Fruit fly (Drosophila melanogaster) S2 (cell line): ENCODE results near the gene mib1.

Experiments
- CG8478 ChIP-seq: fragments of >200 bp; optimal IDR thresholded peaks from 2 replicates; lab custom pipeline; 2018
- CTCF ChIP-seq, 2 experiments: fragments of >200 bp; optimal IDR thresholded peaks; 2 replicates each; lab custom pipeline; 2018

Gene mib1

DNA sequence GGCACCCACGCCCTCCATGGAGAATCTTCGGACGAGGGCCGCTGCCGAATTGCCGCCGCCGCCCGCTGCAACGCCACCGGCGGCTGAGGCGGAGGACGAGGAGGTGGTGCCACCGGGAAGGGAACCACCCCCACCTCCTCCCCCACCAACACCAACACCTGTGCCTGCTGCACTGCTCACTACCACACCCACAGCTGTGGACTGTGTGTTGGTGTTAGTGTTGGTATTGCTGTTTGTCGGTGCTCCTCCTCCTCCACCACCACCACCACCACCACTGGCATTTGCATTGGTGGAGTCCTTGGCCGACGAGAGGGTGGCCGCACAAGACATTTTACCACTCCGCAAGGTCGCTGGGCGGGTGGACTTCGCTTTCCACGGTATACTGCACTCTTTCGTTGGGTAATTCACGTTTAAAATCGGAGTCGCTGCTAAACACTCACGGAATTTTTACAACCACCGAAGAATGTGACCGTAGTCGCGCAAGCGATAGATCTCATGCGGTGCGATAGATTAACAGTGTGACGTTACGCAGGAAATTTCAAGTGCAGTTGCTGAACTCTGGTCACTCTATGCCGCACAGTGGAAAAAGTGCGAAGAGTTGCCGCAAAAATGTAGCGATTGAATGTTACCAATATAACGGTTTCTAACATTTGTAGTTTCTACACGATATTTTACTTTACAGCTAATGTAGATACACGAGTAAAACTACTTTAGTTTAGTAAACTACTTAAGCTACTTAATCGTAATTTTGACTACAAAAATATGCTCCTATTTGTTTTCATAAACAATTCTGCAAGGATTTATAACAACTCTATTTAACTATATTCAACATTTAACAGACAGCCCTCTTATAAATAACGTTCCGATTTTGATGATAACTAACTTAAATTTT is at the start of gene mib1:
TSS of gene mib1 (minus strand) at position 494 of the 892 bp plus-strand sequence.
- TF ChIP-seq CG8478 (lab: Kevin White, UChicago), result no peak
- TF ChIP-seq CTCF (optimal IDR thresholded peaks at IDR 0.05; lab: Kevin White, UChicago), result peak; percentile 55

DNA sequence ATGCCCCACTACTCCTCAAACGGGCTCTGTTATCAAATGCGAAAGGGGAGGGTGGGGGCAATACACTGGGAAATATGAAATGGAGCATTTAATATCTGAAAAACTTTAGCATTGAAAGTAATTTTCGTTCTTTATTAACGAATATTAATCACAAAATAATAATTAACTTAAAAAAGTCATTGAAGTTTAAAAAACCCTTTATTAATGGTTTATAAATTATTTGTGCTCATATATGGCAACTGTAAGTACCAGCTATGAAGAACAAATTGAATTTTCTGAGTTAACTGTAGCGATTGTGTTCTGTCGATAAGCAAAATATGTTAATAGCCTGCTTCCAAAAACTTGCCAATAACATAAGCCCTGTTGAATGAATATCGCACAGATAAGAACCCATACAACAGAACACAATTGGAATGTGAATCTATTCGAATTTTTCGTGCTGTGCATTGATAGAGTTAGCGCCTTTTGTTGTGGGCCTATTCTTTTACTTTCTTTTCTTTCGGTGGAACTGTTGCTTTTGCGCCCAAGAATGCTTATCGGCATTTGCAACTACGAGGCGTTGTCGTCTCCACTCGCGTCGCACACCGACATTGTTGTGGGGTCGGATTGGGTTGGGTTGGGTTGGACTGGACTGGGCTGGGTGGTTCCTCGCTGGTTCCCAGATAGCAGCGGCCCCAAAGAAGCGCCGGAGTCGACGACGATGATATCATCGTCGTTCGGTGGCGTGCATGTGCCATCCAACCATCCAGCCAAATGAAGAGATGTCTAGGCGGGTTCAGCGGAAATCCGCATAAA is 49.4 kb upstream of the mib1 start:
- TF ChIP-seq CTCF (optimal IDR thresholded peaks at IDR 0.05; lab: Kevin White, UChicago) (no peak), CG8478 (lab: Kevin White, UChicago) (no peak)

DNA sequence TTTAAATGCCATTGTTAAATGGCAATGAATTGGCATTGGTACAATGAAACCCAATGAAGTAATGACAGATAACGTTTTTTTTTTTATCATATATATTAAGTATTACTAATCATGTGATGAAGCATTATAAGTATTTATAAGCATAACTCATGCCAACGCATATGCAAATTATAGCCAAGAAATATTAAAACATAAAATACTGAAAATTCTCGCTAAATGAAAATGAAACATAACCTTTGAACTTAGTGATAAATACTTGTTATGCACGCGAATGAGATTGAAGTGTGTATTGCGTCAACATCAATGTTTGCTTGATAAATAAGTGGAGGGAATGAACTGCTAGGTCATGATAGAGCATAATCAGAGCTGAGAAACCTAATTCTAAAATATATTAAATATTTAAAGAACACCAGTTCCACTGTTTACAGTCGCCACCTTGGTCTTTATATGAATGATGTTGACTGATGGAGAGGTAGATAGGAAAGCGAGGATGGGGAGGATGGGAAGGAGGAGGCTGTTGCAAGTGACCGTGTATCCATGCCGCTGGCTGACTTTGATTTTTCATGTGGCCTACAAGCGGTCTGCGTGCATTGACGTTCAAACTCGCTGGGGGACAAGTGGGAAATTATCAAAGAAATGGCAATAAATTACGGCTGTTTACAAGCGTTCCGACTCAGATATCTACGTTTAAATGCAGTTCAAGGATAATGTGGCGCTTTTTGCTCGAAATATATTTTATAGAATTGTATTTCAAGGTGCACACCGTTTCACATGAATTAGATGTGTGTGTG is 44.7 kb upstream of the mib1 start:
- TF ChIP-seq CTCF (optimal IDR thresholded peaks at IDR 0.05; lab: Kevin White, UChicago) (no peak), CG8478 (lab: Kevin White, UChicago) (no peak)

DNA sequence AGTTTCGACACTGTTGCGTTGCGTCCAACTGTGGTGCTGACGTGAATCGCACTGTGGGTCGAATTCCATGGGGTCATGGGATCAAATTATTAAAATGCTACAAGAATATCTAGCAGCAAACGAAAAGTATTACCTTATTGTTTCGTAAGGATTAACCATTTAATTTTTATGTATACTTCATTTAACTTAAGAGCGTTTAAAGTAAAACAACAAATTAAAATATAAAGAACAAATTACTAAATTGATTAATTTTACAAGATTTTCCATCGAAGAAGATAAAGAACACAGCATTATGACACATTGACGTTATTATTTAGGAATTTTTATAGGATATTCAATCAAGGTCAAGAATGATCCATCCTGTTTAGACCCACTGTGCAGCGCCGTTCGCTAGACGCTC is 42.5 kb upstream of the mib1 start:
- TF ChIP-seq CTCF (optimal IDR thresholded peaks at IDR 0.05; lab: Kevin White, UChicago) (no peak), CG8478 (lab: Kevin White, UChicago) (no peak)

DNA sequence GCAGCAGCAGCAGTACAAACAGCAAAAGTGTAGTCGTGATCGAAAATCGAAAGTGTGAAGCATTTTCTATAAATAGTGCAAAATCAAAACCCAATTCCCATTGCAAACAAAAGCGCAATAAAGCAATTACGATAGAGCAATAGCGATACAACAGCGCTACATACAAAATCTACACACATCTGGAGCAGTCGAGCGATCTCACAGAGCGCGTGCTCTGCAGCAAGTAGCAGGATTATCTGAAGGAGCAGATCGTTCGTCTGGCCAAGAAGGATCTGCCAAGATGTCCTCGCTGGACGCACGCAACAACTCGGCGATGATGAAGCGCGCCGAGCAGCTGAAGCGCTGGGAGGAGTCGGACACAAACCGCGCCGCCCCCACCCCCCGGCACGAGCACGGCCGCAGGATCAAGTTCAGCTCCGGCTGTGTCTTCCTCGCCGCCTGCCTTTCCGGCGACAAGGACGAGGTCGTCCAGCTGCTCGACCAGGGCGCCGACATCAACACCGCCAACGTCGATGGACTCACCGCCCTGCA is 41.5 kb upstream of the mib1 start:
- TF ChIP-seq CG8478 (lab: Kevin White, UChicago) (no peak), CTCF (optimal IDR thresholded peaks at IDR 0.05; lab: Kevin White, UChicago) (no peak)

DNA sequence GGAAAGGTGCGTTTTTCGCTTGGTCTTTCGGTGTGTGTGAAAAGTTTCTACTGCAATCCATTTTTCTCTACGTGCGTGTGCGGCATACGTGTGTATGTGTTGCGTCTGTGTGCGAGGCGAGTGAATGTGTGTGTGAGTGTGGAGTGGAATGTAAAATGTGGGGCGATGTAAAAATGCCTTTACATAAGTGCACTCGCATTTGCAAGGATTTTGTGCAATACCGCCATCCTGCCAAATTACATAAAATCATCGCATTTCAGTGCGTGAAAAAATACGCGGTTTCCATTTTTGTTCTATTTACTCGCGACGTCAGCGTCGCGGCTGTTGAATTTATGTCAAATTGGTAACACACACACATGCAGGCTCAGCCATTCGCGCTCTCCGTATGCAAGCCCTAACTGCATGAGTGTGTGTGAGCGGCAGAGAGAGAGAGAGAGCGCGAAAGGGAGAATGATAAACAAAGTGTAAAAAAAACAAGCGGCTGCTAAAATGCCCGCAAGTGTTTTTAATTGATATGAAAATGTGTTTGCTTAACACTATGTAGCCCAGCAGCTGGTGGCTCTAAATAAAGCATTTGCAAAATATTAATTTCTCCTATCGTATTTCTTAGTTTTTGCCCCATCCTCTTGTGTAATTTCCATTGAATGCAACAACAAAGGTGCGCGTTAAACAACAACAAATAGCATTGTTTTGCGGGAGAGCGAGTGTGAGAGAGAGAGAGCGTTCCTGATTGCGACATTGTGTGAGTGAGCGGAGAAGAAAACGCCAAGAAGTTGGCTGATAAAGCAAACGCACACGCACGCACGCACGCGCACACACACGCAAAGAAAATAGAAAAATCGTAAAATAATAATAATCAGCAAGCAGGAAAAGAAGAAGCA is 40.8 kb upstream of the mib1 start:
- no peak for TF ChIP-seq CTCF (optimal IDR thresholded peaks at IDR 0.05; lab: Kevin White, UChicago)
- TF ChIP-seq CG8478 (lab: Kevin White, UChicago), result peak; percentile 19

DNA sequence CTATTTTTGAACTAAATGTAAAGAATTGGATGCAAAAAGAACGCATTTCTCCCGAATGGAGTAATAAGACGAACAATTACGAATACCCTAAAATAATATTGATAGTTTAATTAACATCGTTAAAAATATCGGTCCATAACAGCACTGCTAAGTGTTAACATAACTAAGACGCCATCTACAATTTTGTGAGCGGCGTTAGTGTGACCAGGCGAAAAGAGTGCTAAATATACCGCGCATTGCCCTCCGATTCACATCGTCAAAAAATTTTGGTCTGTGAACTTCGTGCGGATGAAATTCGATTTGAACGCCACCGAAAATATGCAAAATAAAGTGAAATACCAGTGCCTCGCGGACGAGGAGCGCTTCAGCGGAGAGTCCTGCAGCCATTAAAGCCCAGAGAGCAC is 40.1 kb upstream of the mib1 start, which contains the start of gene Mbs:
TSS of gene Mbs (plus strand) at position 241 of the 404 bp plus-strand sequence.
- TF ChIP-seq CTCF (optimal IDR thresholded peaks at IDR 0.05; lab: Kevin White, UChicago), result peak; percentile 92
- no peak for TF ChIP-seq CG8478 (lab: Kevin White, UChicago)

DNA sequence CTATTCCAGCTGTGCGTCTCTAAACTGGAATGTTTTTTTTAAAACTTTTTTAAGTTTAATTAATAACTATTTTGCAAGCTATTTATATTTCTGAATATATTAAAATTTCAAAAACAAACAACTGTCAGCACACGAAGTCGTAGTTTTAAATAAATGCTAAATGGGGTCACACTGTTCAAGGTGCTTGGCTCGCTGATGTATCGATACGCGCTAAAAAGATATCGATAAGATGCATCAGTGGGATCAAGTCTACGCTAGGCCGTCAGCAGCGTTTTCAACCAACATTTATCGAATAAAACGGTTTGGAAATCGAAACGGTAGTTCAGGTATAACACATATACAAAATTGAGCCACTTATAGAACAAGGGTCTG is 39.3 kb upstream of the mib1 start, which contains the start of gene Diap1:
TSS of gene Diap1 (minus strand) at position 148 of the 372 bp plus-strand sequence.
- TF ChIP-seq CG8478 (lab: Kevin White, UChicago) (no peak), CTCF (optimal IDR thresholded peaks at IDR 0.05; lab: Kevin White, UChicago) (peak; percentile 72)

DNA sequence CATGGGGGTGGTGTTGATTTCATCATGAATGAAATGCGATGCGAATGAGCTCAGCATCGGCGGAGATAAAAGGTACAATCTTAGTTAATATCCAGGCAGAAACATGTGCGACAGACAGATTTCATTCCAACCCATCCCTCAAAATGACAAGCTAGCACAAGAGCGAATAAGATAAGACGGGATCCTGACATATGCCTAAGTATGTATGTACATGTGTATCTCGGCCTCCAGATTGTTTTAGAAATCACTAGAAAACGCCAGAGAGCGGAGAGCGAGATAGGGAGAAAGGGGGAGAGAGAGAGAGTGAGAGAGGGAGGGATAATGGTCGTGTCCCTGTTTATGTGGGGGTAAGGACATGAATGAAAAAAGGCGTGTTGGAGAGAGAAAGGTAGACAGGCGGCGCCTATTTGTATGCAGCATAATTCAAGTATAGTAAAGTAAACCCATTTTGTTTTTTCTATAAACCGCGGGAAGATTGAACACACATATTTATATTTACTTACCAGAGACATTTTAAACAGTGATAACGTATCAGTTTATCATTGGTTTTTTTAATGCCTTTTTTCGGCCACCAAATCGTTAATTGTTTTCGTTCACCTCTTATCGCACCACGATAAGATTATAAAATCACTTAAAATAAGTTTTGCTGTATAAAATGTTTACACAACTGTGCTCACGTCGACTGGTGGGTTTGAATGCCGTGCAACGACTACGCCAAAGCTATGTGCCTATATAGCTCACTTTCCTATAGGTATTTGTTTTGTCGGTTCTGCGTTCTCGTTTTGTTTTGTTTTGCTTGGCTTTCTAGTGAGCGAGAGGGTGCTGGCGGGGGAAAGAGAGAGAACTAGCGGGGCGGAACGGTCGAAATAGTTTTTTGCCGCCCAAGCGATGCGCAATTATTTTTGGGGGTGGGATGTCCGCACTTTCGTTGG is 38.6 kb upstream of the mib1 start:
- TF ChIP-seq CTCF (optimal IDR thresholded peaks at IDR 0.05; lab: Kevin White, UChicago) (peak in 1 of 2 experiments; percentile 13), CG8478 (lab: Kevin White, UChicago) (no peak)

DNA sequence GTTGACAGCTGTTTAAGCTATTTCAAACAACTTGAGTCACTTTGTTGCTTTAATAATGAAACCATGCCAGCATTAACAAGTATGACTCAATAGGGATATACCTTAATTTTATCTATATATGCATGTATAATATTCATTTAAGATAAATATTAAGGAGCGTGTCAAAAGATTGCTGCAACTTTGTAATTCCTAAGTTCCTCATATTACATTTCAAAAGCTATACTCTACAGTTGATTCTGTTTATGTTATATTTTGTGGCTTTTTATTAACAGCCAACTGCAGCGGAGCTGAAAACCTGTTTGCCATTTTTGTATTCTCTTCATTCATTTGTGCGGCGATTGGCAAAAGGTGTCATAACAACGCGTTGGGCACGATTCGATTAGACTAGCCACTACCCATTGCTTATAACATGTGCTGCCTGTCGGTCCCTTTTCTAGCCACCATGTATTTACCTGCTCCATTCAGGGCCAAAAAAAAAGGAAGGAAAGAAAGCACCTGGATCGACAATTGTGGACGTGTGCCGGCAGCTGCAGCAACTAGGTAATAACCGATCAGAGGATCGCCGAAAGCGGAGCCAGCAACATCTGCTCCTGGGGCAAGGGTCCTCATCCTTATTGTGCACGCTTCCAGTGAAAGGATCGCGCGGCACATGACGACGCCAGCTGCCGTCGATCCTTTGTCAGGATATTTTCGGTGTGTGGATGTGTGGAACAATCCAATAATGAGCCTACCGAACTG is 37.3 kb upstream of the mib1 start:
- no peak for TF ChIP-seq CTCF (optimal IDR thresholded peaks at IDR 0.05; lab: Kevin White, UChicago)
- no peak for TF ChIP-seq CG8478 (lab: Kevin White, UChicago)

DNA sequence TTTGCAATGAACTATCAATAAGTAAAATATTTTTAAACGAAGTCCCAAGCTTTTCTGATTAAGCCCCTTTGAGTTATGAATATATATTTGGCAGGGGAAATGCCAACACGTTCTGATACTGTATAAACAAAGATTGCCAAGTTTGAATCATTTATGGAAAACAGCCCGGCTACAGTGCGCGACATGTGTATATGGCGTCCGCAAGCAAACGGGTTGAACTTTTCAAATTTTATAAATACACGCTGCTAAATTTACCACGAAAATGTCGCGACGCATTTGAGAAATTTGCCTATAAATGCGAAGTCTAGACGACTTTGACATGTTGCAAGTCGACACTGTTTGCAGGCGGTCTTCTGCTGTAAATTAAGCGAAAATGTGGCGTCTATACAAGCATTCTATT is 36.5 kb upstream of the mib1 start:
- TF ChIP-seq CG8478 (lab: Kevin White, UChicago) (no peak), CTCF (optimal IDR thresholded peaks at IDR 0.05; lab: Kevin White, UChicago) (no peak)
